Fruit fly (Drosophila melanogaster) Kc167 (cell line): ENCODE results near the gene beat-Vc.

Source experiments
- Myc ChIP-seq: fragments of >200 bp; optimal IDR thresholded peaks from 2 replicates; lab custom pipeline; 2017; ENCODE audit warnings: missing external identifiers
- Sin3A ChIP-seq: fragments of >200 bp; optimal IDR thresholded peaks from 2 replicates; lab custom pipeline; 2018; ENCODE audit warnings: missing external identifiers
- h ChIP-seq: fragments of >200 bp; optimal IDR thresholded peaks from 3 replicates; lab custom pipeline; 2018; ENCODE audit warnings: missing external identifiers
- insv ChIP-seq: fragments of >200 bp; optimal IDR thresholded peaks from 3 replicates; lab custom pipeline; 2018; ENCODE audit warnings: missing external identifiers
- psq ChIP-seq: fragments of >200 bp; optimal IDR thresholded peaks from 2 replicates; lab custom pipeline; 2017; ENCODE audit warnings: missing external identifiers
- ttk ChIP-seq: sonication (Bioruptor generic); optimal IDR thresholded peaks from 2 replicates; lab custom pipeline; 2017; ENCODE audit warnings: missing external identifiers

beat-Vc gene

DNA sequence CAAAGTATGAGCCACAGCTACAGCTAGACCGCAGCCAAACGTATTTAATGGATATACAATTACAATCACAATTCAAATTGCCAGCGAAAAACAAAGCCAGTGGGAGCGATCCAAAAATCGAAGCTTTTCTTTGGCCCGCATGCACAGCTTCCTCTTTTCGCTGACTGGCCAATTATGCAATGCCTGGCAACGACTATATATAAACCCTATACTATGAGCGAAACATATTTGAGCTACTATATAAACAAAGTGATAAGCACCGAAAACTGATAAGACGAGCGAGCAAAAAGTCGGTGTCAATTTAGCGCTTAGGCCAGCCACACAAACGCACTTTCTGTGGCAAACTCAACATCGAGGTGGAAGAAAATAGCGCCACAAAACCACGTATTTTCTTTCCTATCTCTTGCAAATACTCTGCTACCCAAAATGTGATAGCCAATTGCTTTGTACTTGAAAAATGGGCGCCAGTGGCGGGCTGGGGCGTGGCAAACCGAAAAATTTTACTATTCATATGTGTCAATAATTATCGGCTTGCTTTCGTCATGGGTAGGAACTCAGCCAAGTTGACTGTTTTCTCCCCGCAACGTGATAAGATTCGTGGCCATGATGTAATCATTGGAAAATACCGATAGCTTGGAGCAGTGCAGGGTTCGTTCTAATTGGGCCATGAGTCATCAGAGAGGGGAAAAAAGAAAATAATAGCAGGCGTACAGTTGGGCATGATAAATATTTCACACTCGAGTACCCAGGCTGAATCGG, 83.2 kb downstream of the beat-Vc start:
- TF ChIP-seq ttk (lab: Kevin White, UChicago) (no peak), Sin3A (lab: Kevin White, UChicago) (no peak), Myc (lab: Kevin White, UChicago) (no peak), h (no peak), psq (no peak), insv (lab: Kevin White, UChicago) (no peak)

DNA sequence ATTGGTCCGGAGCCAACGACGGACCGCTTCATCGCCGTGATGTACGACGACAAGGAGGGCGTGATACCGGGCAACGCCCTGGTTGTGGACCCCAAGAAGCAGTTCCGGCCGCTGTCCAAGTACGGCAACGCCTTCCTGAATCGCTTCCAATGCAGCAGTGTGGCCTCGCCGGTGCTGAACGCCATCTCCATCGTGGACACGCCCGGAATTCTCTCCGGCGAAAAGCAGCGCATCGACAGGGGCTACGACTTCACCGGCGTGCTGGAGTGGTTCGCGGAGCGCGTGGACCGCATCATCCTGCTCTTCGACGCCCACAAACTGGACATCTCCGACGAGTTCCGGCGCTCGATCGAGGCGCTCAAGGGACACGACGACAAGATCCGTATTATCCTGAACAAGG, 84.7 kb downstream of the beat-Vc start:
- no peak for TF ChIP-seq psq
- TF ChIP-seq Sin3A (lab: Kevin White, UChicago), result no peak
- no peak for TF ChIP-seq Myc (lab: Kevin White, UChicago)
- peak; percentile 66 for TF ChIP-seq ttk (lab: Kevin White, UChicago)

DNA sequence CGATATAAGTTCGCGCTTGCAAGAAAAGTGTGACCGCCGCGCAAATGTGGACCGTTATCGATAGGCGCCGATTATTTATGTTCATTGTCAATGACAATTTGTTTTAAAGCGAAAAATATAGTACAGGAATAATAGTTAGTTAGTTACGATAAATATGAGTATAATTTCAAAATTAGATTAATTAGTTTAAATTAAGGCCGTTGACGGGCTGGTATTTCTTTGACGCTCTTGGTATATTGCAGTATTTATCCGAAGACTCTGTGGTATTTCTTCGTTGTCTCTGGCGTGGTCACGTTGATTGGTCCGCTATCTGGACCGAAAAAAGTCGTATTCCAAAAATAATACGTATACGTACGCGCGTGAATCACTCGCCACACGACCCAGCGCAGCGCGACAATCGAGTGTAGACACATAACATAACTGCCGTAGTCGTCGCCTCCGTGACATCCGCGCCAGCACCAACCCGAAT, 85.4 kb downstream of the beat-Vc start:
- TF ChIP-seq ttk (lab: Kevin White, UChicago) (no peak), Myc (lab: Kevin White, UChicago) (no peak), psq (no peak), Sin3A (lab: Kevin White, UChicago) (no peak), insv (lab: Kevin White, UChicago) (no peak), h (no peak)

DNA sequence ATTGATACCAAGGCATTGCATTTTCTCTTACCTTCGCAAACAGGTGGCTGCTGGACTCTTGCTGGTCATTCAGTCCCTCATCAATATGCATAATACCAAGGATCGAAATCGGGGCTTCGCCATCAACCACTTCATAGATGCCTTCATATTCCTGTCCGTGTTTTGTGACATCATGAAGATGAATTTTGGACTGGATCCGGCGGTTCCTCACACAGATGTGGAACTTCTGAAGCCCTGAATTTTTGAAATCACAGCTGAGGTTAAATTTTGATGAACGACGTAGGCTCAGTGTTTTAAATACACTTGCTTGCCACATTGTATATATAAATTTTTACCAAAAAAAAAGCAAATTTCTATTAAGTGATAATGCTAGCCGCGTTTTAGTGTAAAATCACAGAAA, 86.0 kb downstream of the beat-Vc start, which contains the start of gene Past1:
Gene Past1, plus strand, starts transcription at position 301 of the 400 bp plus-strand sequence.
- TF ChIP-seq Sin3A (lab: Kevin White, UChicago) (no peak), ttk (lab: Kevin White, UChicago) (no peak)
